Worm (Caenorhabditis elegans): ENCODE data around the gene ZK1320.3.

- TF ChIP-seq pes-1 (GFP tag; IDR thresholded peaks at IDR 0.05) (no peak), hnd-1 (tag; optimal IDR thresholded peaks at IDR 0.05) (no peak), ama-1 (optimal IDR thresholded peaks at IDR 0.05) (no peak), hmbx-1 (tag; optimal IDR thresholded peaks at IDR 0.05) (no peak), B0310.2 (tag; optimal IDR thresholded peaks at IDR 0.05) (no peak)
These were observed 4.6 kb downstream of the ZK1320.3 start, which contains the start of gene ZK1307.1 for ce11 chrII:9655530-9656139.
